Worm (Caenorhabditis elegans) whole organism, early embryonic: ENCODE data around the gene pgl-2.

Source experiments
- B0310.2 ChIP-seq: sonication (generic microtip); optimal IDR thresholded peaks from 2 replicates; lab custom pipeline; 2016; ENCODE audit warnings: mild to moderate bottlenecking, missing genetic modification characterization, missing compliant biosample characterization
- F13C5.2 ChIP-seq: sonication (generic microtip); optimal IDR thresholded peaks from 2 replicates; lab custom pipeline; 2017; ENCODE audit warnings: mild to moderate bottlenecking, missing genetic modification characterization, inconsistent platforms, missing compliant biosample characterization
- ama-1 ChIP-seq: fragments of 150-350 bp; optimal IDR thresholded peaks from 2 replicates; lab custom pipeline; 2014
- ceh-13 ChIP-seq: fragments of 200-800 bp; sonication (Bioruptor generic); optimal IDR thresholded peaks from 2 replicates; lab custom pipeline; 2018; ENCODE audit warnings: mild to moderate bottlenecking, missing genetic modification characterization, missing compliant biosample characterization
- flt-1 ChIP-seq: fragments of 200-800 bp; sonication (Bioruptor generic); IDR thresholded peaks from 2 replicates; pipeline ENCODE4 v1.3.6; 2022; ENCODE audit warnings: missing genetic modification characterization, missing compliant biosample characterization
- hnd-1 ChIP-seq: sonication (generic microtip); optimal IDR thresholded peaks from 2 replicates; lab custom pipeline; 2016; ENCODE audit warnings: missing genetic modification characterization, missing compliant biosample characterization
- pes-1 ChIP-seq: fragments of 200-800 bp; sonication (Bioruptor generic); IDR thresholded peaks from 2 replicates; pipeline ENCODE4 v1.3.6; 2022; ENCODE audit warnings: missing genetic modification reagents, missing genetic modification characterization, missing compliant biosample characterization
- scrt-1 ChIP-seq: fragments of 200-800 bp; sonication (Bioruptor generic); IDR thresholded peaks from 2 replicates; pipeline ENCODE4 v1.3.6; 2022; ENCODE audit warnings: missing genetic modification characterization, missing compliant biosample characterization
- tbx-37 ChIP-seq: fragments of 200-800 bp; sonication (Bioruptor generic); conservative IDR thresholded peaks from 2 replicates; pipeline ENCODE4 v1.3.6; 2022; ENCODE audit warnings: missing genetic modification reagents, missing genetic modification characterization, missing compliant biosample characterization
- tra-4 ChIP-seq: sonication (generic microtip); optimal IDR thresholded peaks from 2 replicates; lab custom pipeline; 2017; ENCODE audit warnings: missing genetic modification characterization, missing compliant biosample characterization

- TF ChIP-seq ceh-13 (GFP tag; lab: Kevin White, UChicago), result no peak
- no peak for TF ChIP-seq ama-1 (lab: Kevin White, UChicago)
- no peak for TF ChIP-seq tra-4
- no peak for TF ChIP-seq B0310.2
- TF ChIP-seq pes-1, result no peak
- no peak for TF ChIP-seq hnd-1
- no peak for TF ChIP-seq F13C5.2
- no peak for TF ChIP-seq scrt-1 (GFP tag; lab: Robert Waterston, UW)
- no peak for TF ChIP-seq flt-1 (GFP tag; lab: Robert Waterston, UW)
- no peak for TF ChIP-seq tbx-37 (GFP tag; lab: Robert Waterston, UW)
These were observed 31.6 kb downstream of the pgl-2 start, which contains the start of gene twk-7 for ce11 chrIII:8643639-8644038.
